Fruit fly (Drosophila melanogaster) whole organism, embryonic: Measurements from ENCODE around the gene CAH1.

Experiments
- Asciz ChIP-seq: fragments of 200-800 bp; sonication (Bioruptor generic); optimal IDR thresholded peaks from 2 replicates; lab custom pipeline; 2017; ENCODE audit warnings: missing biosample characterization, mild to moderate bottlenecking, missing genetic modification characterization, missing genetic modification reagents
- CG10654 ChIP-seq: fragments of 200-800 bp; sonication (Bioruptor generic); optimal IDR thresholded peaks from 2 replicates; lab custom pipeline; 2016; ENCODE audit warnings: missing biosample characterization, missing genetic modification characterization
- CG11696 ChIP-seq: fragments of 200-800 bp; sonication (Bioruptor generic); IDR thresholded peaks from 2 replicates; pipeline ENCODE4 v1.3.6; 2022; ENCODE audit warnings: missing biosample characterization, missing genetic modification characterization
- CG11723 ChIP-seq: fragments of 200-800 bp; sonication (Bioruptor generic); optimal IDR thresholded peaks from 2 replicates; lab custom pipeline; 2017; ENCODE audit warnings: missing biosample characterization, mild to moderate bottlenecking, missing genetic modification characterization
- CG12769 ChIP-seq: fragments of 200-800 bp; sonication (Bioruptor generic); optimal IDR thresholded peaks from 2 replicates; lab custom pipeline; 2019; ENCODE audit warnings: missing biosample characterization, mild to moderate bottlenecking, missing genetic modification characterization, moderate library complexity
- CG13287 ChIP-seq: fragments of 200-800 bp; sonication (Bioruptor generic); IDR thresholded peaks from 2 replicates; pipeline ENCODE4 v1.3.6; 2022; ENCODE audit warnings: missing biosample characterization, missing genetic modification characterization; ENCODE audit not compliant: partially characterized antibody
- CG13894 ChIP-seq: fragments of 200-800 bp; sonication (Bioruptor generic); optimal IDR thresholded peaks from 3 replicates; lab custom pipeline; 2018; ENCODE audit warnings: missing biosample characterization, mild to moderate bottlenecking, missing genetic modification characterization, moderate library complexity
- CG1647 ChIP-seq: fragments of 200-800 bp; sonication (Bioruptor generic); optimal IDR thresholded peaks from 3 replicates; lab custom pipeline; 2016; ENCODE audit warnings: missing biosample characterization, missing genetic modification characterization
- CG17361 ChIP-seq: fragments of 200-800 bp; sonication (Bioruptor generic); IDR thresholded peaks from 3 replicates; pipeline ENCODE4 v1.3.6; 2022; ENCODE audit warnings: missing biosample characterization, missing genetic modification characterization
- CG17802 ChIP-seq: fragments of 200-800 bp; sonication (Bioruptor generic); optimal IDR thresholded peaks from 2 replicates; lab custom pipeline; 2018; ENCODE audit warnings: missing biosample characterization, mild to moderate bottlenecking, missing genetic modification characterization, moderate library complexity
- CG18476 ChIP-seq: fragments of 200-800 bp; sonication (Bioruptor generic); optimal IDR thresholded peaks from 2 replicates; lab custom pipeline; 2016; ENCODE audit warnings: missing biosample characterization, mild to moderate bottlenecking, missing genetic modification characterization
- CG2116 ChIP-seq: fragments of 200-800 bp; sonication (Bioruptor generic); optimal IDR thresholded peaks from 3 replicates; lab custom pipeline; 2018; ENCODE audit warnings: missing biosample characterization, mild to moderate bottlenecking, missing genetic modification characterization
- CG2199 ChIP-seq: fragments of 200-800 bp; sonication (Bioruptor generic); IDR thresholded peaks from 3 replicates; pipeline ENCODE4 v1.3.6; 2022; ENCODE audit warnings: missing biosample characterization, missing genetic modification characterization
- CG2712 ChIP-seq: fragments of 200-800 bp; optimal IDR thresholded peaks from 3 replicates; lab custom pipeline; 2019; ENCODE audit warnings: missing biosample characterization, mild to moderate bottlenecking, missing genetic modification characterization, moderate library complexity
- CG3065 ChIP-seq: fragments of 200-800 bp; sonication (Bioruptor generic); optimal IDR thresholded peaks from 2 replicates; lab custom pipeline; 2016; ENCODE audit warnings: missing biosample characterization, missing genetic modification characterization
- CG32532 ChIP-seq: fragments of 200-800 bp; sonication (Bioruptor generic); IDR thresholded peaks from 2 replicates; pipeline ENCODE4 v1.3.6; 2022; ENCODE audit warnings: missing biosample characterization, missing genetic modification characterization
- CG3847 ChIP-seq: fragments of 200-800 bp; sonication (Bioruptor generic); IDR thresholded peaks from 2 replicates; pipeline ENCODE4 v1.3.6; 2022; ENCODE audit warnings: missing biosample characterization, missing genetic modification characterization
- CG3995 ChIP-seq: fragments of 200-800 bp; sonication (Bioruptor generic); optimal IDR thresholded peaks from 3 replicates; lab custom pipeline; 2016; ENCODE audit warnings: missing biosample characterization, missing genetic modification characterization
- CG6175 ChIP-seq: fragments of 200-800 bp; sonication (Bioruptor generic); IDR thresholded peaks from 3 replicates; pipeline ENCODE4 v1.3.6; 2022; ENCODE audit warnings: missing biosample characterization, missing genetic modification characterization
- CG7372 ChIP-seq: fragments of 200-800 bp; sonication (Bioruptor generic); IDR thresholded peaks from 2 replicates; pipeline ENCODE4 v1.3.6; 2022; ENCODE audit warnings: missing biosample characterization, missing genetic modification characterization
- CG7839 ChIP-seq: fragments of 200-800 bp; sonication (Bioruptor generic); optimal IDR thresholded peaks from 3 replicates; lab custom pipeline; 2018; ENCODE audit warnings: missing biosample characterization, mild to moderate bottlenecking, missing genetic modification characterization, moderate library complexity
- CG8765 ChIP-seq: fragments of 200-800 bp; sonication (Bioruptor generic); IDR thresholded peaks from 2 replicates; pipeline ENCODE4 v1.3.6; 2022; ENCODE audit warnings: missing biosample characterization, missing genetic modification characterization
- Deaf1 ChIP-seq: fragments of 200-800 bp; optimal IDR thresholded peaks from 3 replicates; lab custom pipeline; 2019; ENCODE audit warnings: missing biosample characterization, mild to moderate bottlenecking, missing genetic modification characterization, moderate library complexity
- Dip3 ChIP-seq: fragments of 200-800 bp; sonication (Bioruptor generic); optimal IDR thresholded peaks from 3 replicates; lab custom pipeline; 2016; ENCODE audit warnings: missing biosample characterization, missing genetic modification characterization
- Dp ChIP-seq: fragments of 200-800 bp; sonication (Bioruptor generic); optimal IDR thresholded peaks from 2 replicates; lab custom pipeline; 2018; ENCODE audit warnings: missing biosample characterization, mild to moderate bottlenecking, missing genetic modification characterization, moderate library complexity
- Elba2 ChIP-seq: fragments of 200-800 bp; sonication (Bioruptor generic); optimal IDR thresholded peaks from 3 replicates; lab custom pipeline; 2016; ENCODE audit warnings: missing biosample characterization, missing genetic modification characterization
- HLH3B ChIP-seq: fragments of 200-800 bp; sonication (Bioruptor generic); IDR thresholded peaks from 2 replicates; pipeline ENCODE4 v1.3.6; 2022; ENCODE audit warnings: missing biosample characterization, missing genetic modification characterization
- Lim3 ChIP-seq: fragments of 200-800 bp; sonication (Bioruptor generic); IDR thresholded peaks from 2 replicates; pipeline ENCODE4 v1.3.6; 2022; ENCODE audit warnings: missing biosample characterization, missing genetic modification characterization
- MTF-1 ChIP-seq: fragments of 200-800 bp; sonication (Bioruptor generic); optimal IDR thresholded peaks from 2 replicates; lab custom pipeline; 2018; ENCODE audit warnings: missing biosample characterization, mild to moderate bottlenecking, missing genetic modification characterization, borderline replicate concordance
- Med ChIP-seq: fragments of 200-800 bp; sonication (Bioruptor generic); peaks from one replicate; lab custom pipeline; 2016; ENCODE audit warnings: missing biosample characterization, missing genetic modification characterization, mild to moderate bottlenecking, inconsistent platforms, moderate library complexity
- Mrtf ChIP-seq: fragments of 200-800 bp; sonication (Bioruptor generic); IDR thresholded peaks from 3 replicates; pipeline ENCODE4 v1.3.6; 2022; ENCODE audit warnings: missing biosample characterization, missing genetic modification characterization
- Spps ChIP-seq: fragments of 200-800 bp; sonication (Bioruptor generic); optimal IDR thresholded peaks from 2 replicates; lab custom pipeline; 2018; ENCODE audit warnings: missing biosample characterization, mild to moderate bottlenecking, missing genetic modification characterization
- Taf1 ChIP-seq: fragments of 200-800 bp; sonication (Bioruptor generic); IDR thresholded peaks from 2 replicates; pipeline ENCODE4 v1.3.6; 2022; ENCODE audit warnings: missing biosample characterization, missing genetic modification characterization
- bsh ChIP-seq, 2 experiments: fragments of 200-800 bp; sonication (Bioruptor generic); optimal IDR thresholded peaks; 2 replicates each; lab custom pipeline; 2017 to 2018; ENCODE audit warnings: mild to moderate bottlenecking in 2 of 2, missing biosample characterization in 2 of 2, missing genetic modification characterization in 2 of 2, moderate library complexity in 1 of 2
- cwo ChIP-seq: fragments of 200-800 bp; sonication (Bioruptor generic); optimal IDR thresholded peaks from 3 replicates; lab custom pipeline; 2017; ENCODE audit warnings: missing biosample characterization, missing genetic modification characterization, mild to moderate bottlenecking, moderate library complexity, missing genetic modification reagents
- dimm ChIP-seq: fragments of 200-800 bp; sonication (Bioruptor generic); IDR thresholded peaks from 2 replicates; pipeline ENCODE4 v1.3.6; 2022; ENCODE audit warnings: missing biosample characterization, missing genetic modification characterization
- gem ChIP-seq: fragments of 200-800 bp; sonication (Bioruptor generic); optimal IDR thresholded peaks from 2 replicates; lab custom pipeline; 2019; ENCODE audit warnings: missing biosample characterization, mild to moderate bottlenecking, missing genetic modification characterization, moderate library complexity
- grau ChIP-seq: fragments of 200-800 bp; optimal IDR thresholded peaks from 3 replicates; lab custom pipeline; 2019; ENCODE audit warnings: missing biosample characterization, mild to moderate bottlenecking, missing genetic modification characterization, moderate library complexity
- grn ChIP-seq: fragments of 200-800 bp; sonication (Bioruptor generic); optimal IDR thresholded peaks from 3 replicates; lab custom pipeline; 2017; ENCODE audit warnings: missing biosample characterization, missing genetic modification characterization
- lab ChIP-seq: fragments of 200-800 bp; sonication (Bioruptor generic); optimal IDR thresholded peaks from 3 replicates; lab custom pipeline; 2017; ENCODE audit warnings: missing biosample characterization, missing genetic modification characterization, mild to moderate bottlenecking, moderate library complexity, missing genetic modification reagents
- odd ChIP-seq: fragments of 200-800 bp; sonication (Bioruptor generic); optimal IDR thresholded peaks from 2 replicates; lab custom pipeline; 2017; ENCODE audit warnings: missing biosample characterization, mild to moderate bottlenecking, missing genetic modification characterization
- otp ChIP-seq: fragments of 200-800 bp; sonication (Bioruptor generic); IDR thresholded peaks from 3 replicates; pipeline ENCODE4, ENCODE4 v1.3.6; 2022; ENCODE audit warnings: missing biosample characterization, missing genetic modification characterization
- psq ChIP-seq: fragments of 200-800 bp; sonication (Bioruptor generic); optimal IDR thresholded peaks from 2 replicates; lab custom pipeline; 2017; ENCODE audit warnings: missing biosample characterization, missing genetic modification characterization
- sd ChIP-seq: fragments of 200-800 bp; sonication (Bioruptor generic); optimal IDR thresholded peaks from 3 replicates; lab custom pipeline; 2018; ENCODE audit warnings: missing biosample characterization, mild to moderate bottlenecking, missing genetic modification characterization, moderate library complexity
- sim ChIP-seq: fragments of 200-800 bp; sonication (Bioruptor generic); IDR thresholded peaks from 2 replicates; pipeline ENCODE4 v1.3.6; 2022; ENCODE audit warnings: missing biosample characterization, missing genetic modification characterization
- so ChIP-seq: fragments of 200-800 bp; sonication (Bioruptor generic); IDR thresholded peaks from 3 replicates; pipeline ENCODE4 v1.3.6; 2022; ENCODE audit warnings: missing biosample characterization, missing genetic modification characterization
- sob ChIP-seq: fragments of 200-800 bp; sonication (Bioruptor generic); IDR thresholded peaks from 2 replicates; pipeline ENCODE4 v1.3.6; 2022; ENCODE audit warnings: missing biosample characterization, missing genetic modification characterization
- usp ChIP-seq: fragments of >200 bp; optimal IDR thresholded peaks from 2 replicates; lab custom pipeline; 2017; ENCODE audit warnings: missing biosample characterization, missing genetic modification characterization
- vvl ChIP-seq: fragments of 200-800 bp; sonication (Bioruptor generic); IDR thresholded peaks from 2 replicates; pipeline ENCODE4 v1.3.6; 2022; ENCODE audit warnings: missing biosample characterization, missing genetic modification characterization
- wdn ChIP-seq: fragments of 200-800 bp; sonication (Bioruptor generic); IDR thresholded peaks from 2 replicates; pipeline ENCODE4 v1.3.6; 2022; ENCODE audit warnings: missing biosample characterization, missing genetic modification characterization

Gene CAH1

DNA sequence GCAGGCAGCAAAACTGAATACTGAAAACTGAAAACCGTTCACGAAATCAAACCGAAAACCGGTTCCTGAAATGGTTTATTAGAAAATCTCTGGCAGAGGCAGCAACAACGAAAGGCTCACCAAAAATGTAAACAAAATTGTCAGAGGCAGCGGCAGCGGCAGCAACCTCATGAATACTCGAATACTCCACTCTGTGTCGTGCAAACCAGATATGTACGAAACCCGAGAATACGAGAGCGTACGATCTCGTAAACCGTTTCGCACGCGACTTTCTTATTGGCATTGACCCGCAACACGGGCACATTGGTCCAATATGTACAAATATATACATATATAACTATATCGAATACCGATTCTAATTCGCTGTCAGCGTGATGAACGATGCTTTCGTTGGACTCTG is 34.2 kb downstream of the CAH1 start (continued):
- TF ChIP-seq CG2116 (no peak), Deaf1 (tag; lab: Kevin White, UChicago) (peak; percentile 56), HLH3B (GFP tag; lab: Robert Waterston, UW) (no peak), CG17802 (no peak), Med (peak; percentile 4), Spps (tag; lab: Kevin White, UChicago) (no peak), CG11723 (GFP tag; lab: Kevin White, UChicago) (no peak), usp (no peak), CG12769 (tag; lab: Kevin White, UChicago) (peak; percentile 79), Dip3 (no peak), so (GFP tag; lab: Robert Waterston, UW) (peak; percentile 32; the same call in 1 of the 3 replicates), CG3995 (GFP tag; lab: Kevin White, UChicago) (no peak), vvl (GFP tag; lab: Robert Waterston, UW) (0 out of 2 replicates have a peak, but pooled peaks have one; percentile 52), CG10654 (GFP tag; lab: Kevin White, UChicago) (no peak), Lim3 (GFP tag; lab: Robert Waterston, UW) (no peak), grau (tag; lab: Kevin White, UChicago) (no peak), CG8765 (GFP tag; lab: Robert Waterston, UW) (no peak), sd (peak; percentile 72), cwo (GFP tag; lab: Kevin White, UChicago) (peak; percentile 83), CG13894 (peak; percentile 25), CG2199 (GFP tag; lab: Robert Waterston, UW) (0 out of 3 replicates have a peak, but pooled peaks have one; percentile 54), CG13287 (GFP tag; lab: Robert Waterston, UW) (no peak), CG6175 (GFP tag; lab: Robert Waterston, UW) (peak; percentile 92; the same call in 2 of the 3 replicates), lab (GFP tag; lab: Kevin White, UChicago) (no peak), Elba2 (GFP tag; lab: Kevin White, UChicago) (peak; percentile 41), CG3065 (GFP tag; lab: Kevin White, UChicago) (no peak)

DNA sequence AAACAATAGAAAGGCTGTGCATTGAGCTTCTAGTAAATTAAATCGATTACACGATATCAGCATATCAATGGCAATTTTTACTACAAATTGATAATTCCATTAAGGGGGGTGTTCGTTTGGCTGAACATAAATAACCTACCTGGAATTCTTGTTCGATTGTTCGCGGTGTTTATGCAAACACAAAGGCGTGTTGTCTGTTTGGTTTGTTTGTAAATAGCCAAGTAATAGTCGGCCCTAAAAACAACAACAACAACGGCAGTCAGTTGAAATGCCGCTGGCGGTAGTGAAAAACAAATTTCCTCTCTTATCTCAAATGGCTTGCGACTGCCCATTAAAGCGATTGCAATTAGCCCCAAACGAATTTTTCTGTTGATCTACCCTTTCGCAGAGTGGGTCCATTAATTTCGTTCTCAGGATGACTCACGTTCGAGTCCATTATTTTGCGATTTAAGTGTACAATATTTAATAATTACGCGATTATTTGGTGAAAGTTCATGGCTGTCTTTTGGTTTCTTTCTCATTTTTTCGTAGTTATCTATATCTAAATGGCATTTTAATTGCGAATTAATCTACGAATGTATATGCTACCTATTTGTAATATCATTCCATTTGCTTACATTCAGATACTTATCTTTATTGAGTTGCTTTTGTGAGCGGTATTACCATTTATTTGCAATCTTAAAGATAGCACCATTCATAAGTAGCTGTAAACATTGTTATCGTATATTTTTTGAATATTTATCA is 35.4 kb downstream of the CAH1 start:
- TF ChIP-seq grn (GFP tag; lab: Kevin White, UChicago) (peak; percentile 82), Taf1 (GFP tag; lab: Robert Waterston, UW) (no peak), CG18476 (GFP tag; lab: Kevin White, UChicago) (peak; percentile 16), bsh (GFP tag; optimal IDR thresholded peaks at IDR 0.05; lab: Kevin White, UChicago) (peak in 1 of 2 experiments; percentile 31), psq (GFP tag; lab: Kevin White, UChicago) (no peak), CG17361 (GFP tag; lab: Robert Waterston, UW) (no peak), Asciz (GFP tag; lab: Kevin White, UChicago) (peak; percentile 4), CG7839 (tag; lab: Kevin White, UChicago) (peak; percentile 22), CG1647 (GFP tag; lab: Kevin White, UChicago) (no peak), wdn (no peak), CG32532 (GFP tag; lab: Robert Waterston, UW) (peak; percentile 29; the same call in 1 of the 2 replicates), dimm (no peak), odd (GFP tag; lab: Kevin White, UChicago) (no peak), Dp (GFP tag; lab: Kevin White, UChicago) (no peak), gem (tag; lab: Kevin White, UChicago) (peak; percentile 42), MTF-1 (GFP tag; lab: Kevin White, UChicago) (peak; percentile 5), Mrtf (GFP tag; lab: Robert Waterston, UW) (no peak), CG2712 (tag; lab: Kevin White, UChicago) (peak; percentile 13), CG3847 (GFP tag; lab: Robert Waterston, UW) (no peak), CG11696 (GFP tag; lab: Robert Waterston, UW) (no peak), sim (0 out of 2 replicates have a peak, but pooled peaks have one; percentile 35), sob (no peak), CG7372 (GFP tag; lab: Robert Waterston, UW) (no peak), otp (peak; percentile 5; the same call in 1 of the 3 replicates)
